Fruit fly (Drosophila melanogaster) whole organism, embryonic: Measurements from ENCODE around the gene Naxd.

Experiments
- Adf1 ChIP-seq: fragments of 200-800 bp; sonication (Bioruptor generic); IDR thresholded peaks from 2 replicates; pipeline ENCODE4 v1.3.6; 2022; ENCODE audit warnings: missing biosample characterization, missing genetic modification characterization
- Aef1 ChIP-seq: fragments of 200-800 bp; sonication (Bioruptor generic); IDR thresholded peaks from 3 replicates; pipeline ENCODE4 v1.3.6; 2022; ENCODE audit warnings: missing biosample characterization, missing genetic modification characterization
- Bteb2 ChIP-seq: fragments of 200-800 bp; sonication (Bioruptor generic); optimal IDR thresholded peaks from 2 replicates; lab custom pipeline; 2016; ENCODE audit warnings: missing biosample characterization, missing genetic modification characterization
- CG10147 ChIP-seq: fragments of 200-800 bp; sonication (Bioruptor generic); optimal IDR thresholded peaks from 2 replicates; lab custom pipeline; 2019; ENCODE audit warnings: missing biosample characterization, mild to moderate bottlenecking, missing genetic modification characterization, moderate library complexity
- CG12391 ChIP-seq: fragments of 200-800 bp; sonication (Bioruptor generic); optimal IDR thresholded peaks from 3 replicates; lab custom pipeline; 2018; ENCODE audit warnings: missing biosample characterization, mild to moderate bottlenecking, missing genetic modification characterization, moderate library complexity
- CG13424 ChIP-seq: fragments of 200-800 bp; sonication (Bioruptor generic); optimal IDR thresholded peaks from 2 replicates; lab custom pipeline; 2019; ENCODE audit warnings: missing biosample characterization, mild to moderate bottlenecking, missing genetic modification characterization, moderate library complexity
- CG13775 ChIP-seq: fragments of 200-800 bp; sonication (Bioruptor generic); optimal IDR thresholded peaks from 3 replicates; lab custom pipeline; 2017; ENCODE audit warnings: missing biosample characterization, mild to moderate bottlenecking, missing genetic modification characterization
- CG13894 ChIP-seq: fragments of 200-800 bp; sonication (Bioruptor generic); optimal IDR thresholded peaks from 3 replicates; lab custom pipeline; 2018; ENCODE audit warnings: missing biosample characterization, mild to moderate bottlenecking, missing genetic modification characterization, moderate library complexity
- CG15601 ChIP-seq: fragments of 200-800 bp; sonication (Bioruptor generic); optimal IDR thresholded peaks from 3 replicates; lab custom pipeline; 2019; ENCODE audit warnings: missing biosample characterization, mild to moderate bottlenecking, missing genetic modification characterization, moderate library complexity
- CG1603 ChIP-seq: fragments of 200-800 bp; sonication (Bioruptor generic); optimal IDR thresholded peaks from 2 replicates; lab custom pipeline; 2019; ENCODE audit warnings: missing biosample characterization, mild to moderate bottlenecking, missing genetic modification characterization, moderate library complexity
- CG17361 ChIP-seq: fragments of 200-800 bp; sonication (Bioruptor generic); IDR thresholded peaks from 3 replicates; pipeline ENCODE4 v1.3.6; 2022; ENCODE audit warnings: missing biosample characterization, missing genetic modification characterization
- CG2875 ChIP-seq: fragments of 200-800 bp; sonication (Bioruptor generic); optimal IDR thresholded peaks from 2 replicates; lab custom pipeline; 2017; ENCODE audit warnings: missing biosample characterization, mild to moderate bottlenecking, missing genetic modification characterization, missing genetic modification reagents
- CG4282 ChIP-seq: fragments of 200-800 bp; sonication (Bioruptor generic); optimal IDR thresholded peaks from 2 replicates; lab custom pipeline; 2016; ENCODE audit warnings: missing biosample characterization, missing genetic modification characterization
- CG4617 ChIP-seq: fragments of 200-800 bp; sonication (Bioruptor generic); optimal IDR thresholded peaks from 3 replicates; lab custom pipeline; 2016; ENCODE audit warnings: missing biosample characterization, missing genetic modification characterization, borderline replicate concordance
- CG5180 ChIP-seq: fragments of 200-800 bp; sonication (Bioruptor generic); optimal IDR thresholded peaks from 3 replicates; lab custom pipeline; 2017; ENCODE audit warnings: missing biosample characterization, missing genetic modification characterization, mild to moderate bottlenecking, moderate library complexity, missing genetic modification reagents
- CG8281 ChIP-seq: fragments of 200-800 bp; sonication (Bioruptor generic); optimal IDR thresholded peaks from 2 replicates; lab custom pipeline; 2018; ENCODE audit warnings: missing biosample characterization, mild to moderate bottlenecking, missing genetic modification characterization, moderate library complexity
- CG8944 ChIP-seq: fragments of 200-800 bp; sonication (Bioruptor generic); optimal IDR thresholded peaks from 3 replicates; lab custom pipeline; 2016; ENCODE audit warnings: missing biosample characterization, missing genetic modification characterization
- CG9876 ChIP-seq: fragments of 200-800 bp; sonication (Bioruptor generic); optimal IDR thresholded peaks from 2 replicates; lab custom pipeline; 2016; ENCODE audit warnings: missing biosample characterization, missing genetic modification characterization
- CoRest ChIP-seq: fragments of 200-800 bp; sonication (Bioruptor generic); optimal IDR thresholded peaks from 3 replicates; lab custom pipeline; 2018; ENCODE audit warnings: missing biosample characterization, mild to moderate bottlenecking, missing genetic modification characterization, moderate library complexity
- Doc2 ChIP-seq: fragments of 200-800 bp; sonication (Bioruptor generic); IDR thresholded peaks from 2 replicates; pipeline ENCODE4 v1.3.6; 2022; ENCODE audit warnings: missing biosample characterization, missing genetic modification characterization
- Gug ChIP-seq: fragments of 200-800 bp; sonication (Bioruptor generic); IDR thresholded peaks from 4 replicates; pipeline ENCODE4 v1.3.6; 2022; ENCODE audit warnings: missing biosample characterization, missing genetic modification characterization
- H15 ChIP-seq: fragments of 200-800 bp; sonication (Bioruptor generic); IDR thresholded peaks from 3 replicates; pipeline ENCODE4 v1.3.6; 2022; ENCODE audit warnings: missing biosample characterization, missing genetic modification characterization
- Hmr ChIP-seq: fragments of 200-800 bp; sonication (Bioruptor generic); optimal IDR thresholded peaks from 3 replicates; lab custom pipeline; 2017; ENCODE audit warnings: mild to moderate bottlenecking, missing biosample characterization, missing genetic modification reagents, missing genetic modification characterization
- Lhr ChIP-seq: fragments of 200-800 bp; sonication (Bioruptor generic); optimal IDR thresholded peaks from 3 replicates; lab custom pipeline; 2017; ENCODE audit warnings: mild to moderate bottlenecking, missing biosample characterization, missing genetic modification reagents, missing genetic modification characterization
- Max ChIP-seq: fragments of 200-800 bp; sonication (Bioruptor generic); optimal IDR thresholded peaks from 2 replicates; lab custom pipeline; 2016; ENCODE audit warnings: missing biosample characterization, mild to moderate bottlenecking, missing genetic modification characterization
- Meics ChIP-seq: fragments of 200-800 bp; sonication (Bioruptor generic); optimal IDR thresholded peaks from 2 replicates; lab custom pipeline; 2017; ENCODE audit warnings: missing biosample characterization, mild to moderate bottlenecking, missing genetic modification characterization
- Mes4 ChIP-seq: fragments of 200-800 bp; sonication (Bioruptor generic); optimal IDR thresholded peaks from 2 replicates; lab custom pipeline; 2016; ENCODE audit warnings: missing biosample characterization, missing genetic modification characterization
- Oli ChIP-seq: fragments of 200-800 bp; sonication (Bioruptor generic); optimal IDR thresholded peaks from 2 replicates; lab custom pipeline; 2018; ENCODE audit warnings: missing biosample characterization, mild to moderate bottlenecking, missing genetic modification characterization, moderate library complexity
- bcd ChIP-seq: fragments of 200-800 bp; sonication (Bioruptor generic); optimal IDR thresholded peaks from 2 replicates; lab custom pipeline; 2017; ENCODE audit warnings: missing biosample characterization, mild to moderate bottlenecking, missing genetic modification characterization
- cad ChIP-seq: fragments of >200 bp; optimal IDR thresholded peaks from 2 replicates; lab custom pipeline; 2017; ENCODE audit warnings: missing biosample characterization, missing genetic modification characterization
- chif ChIP-seq, 2 experiments: fragments of 200-800 bp; sonication (Bioruptor generic); optimal IDR thresholded peaks; 3 replicates each; lab custom pipeline; 2016; ENCODE audit warnings: missing biosample characterization in 2 of 2, missing genetic modification characterization in 2 of 2
- dpn ChIP-seq, 2 experiments: fragments of 200-800 bp; sonication (Bioruptor generic); optimal IDR thresholded peaks; 3 replicates each; lab custom pipeline; 2016; ENCODE audit warnings: missing biosample characterization in 2 of 2, missing genetic modification characterization in 2 of 2
- eyg ChIP-seq: fragments of 200-800 bp; sonication (Bioruptor generic); optimal IDR thresholded peaks from 3 replicates; lab custom pipeline; 2016; ENCODE audit warnings: missing biosample characterization, missing genetic modification characterization
- fd102C ChIP-seq: fragments of 200-800 bp; sonication (Bioruptor generic); optimal IDR thresholded peaks from 2 replicates; lab custom pipeline; 2018; ENCODE audit warnings: missing biosample characterization, mild to moderate bottlenecking, missing genetic modification characterization, moderate library complexity
- gcm ChIP-seq: fragments of 200-800 bp; sonication (Bioruptor generic); optimal IDR thresholded peaks from 2 replicates; lab custom pipeline; 2019; ENCODE audit warnings: missing biosample characterization, mild to moderate bottlenecking, missing genetic modification characterization, moderate library complexity
- gfzf ChIP-seq: fragments of 200-800 bp; sonication (Bioruptor generic); optimal IDR thresholded peaks from 2 replicates; lab custom pipeline; 2016; ENCODE audit warnings: missing biosample characterization, mild to moderate bottlenecking, missing genetic modification characterization, moderate library complexity
- hkb ChIP-seq, 2 experiments: fragments of 200-800 bp in 1 of 2; fragments of >200 bp in 1 of 2; sonication (Bioruptor generic) in 1 of 2; IDR thresholded peaks in 1 of 2; optimal IDR thresholded peaks in 1 of 2; 2 replicates each; pipeline versions ENCODE4 v1.3.6 to Lab custom; 2017 to 2022; ENCODE audit warnings: missing biosample characterization in 1 of 2, missing genetic modification characterization in 1 of 2
- jigr1 ChIP-seq: fragments of 200-800 bp; sonication (Bioruptor generic); IDR thresholded peaks from 3 replicates; pipeline ENCODE4 v1.3.6; 2022; ENCODE audit warnings: missing biosample characterization, missing genetic modification characterization
- knrl ChIP-seq: fragments of 200-800 bp; sonication (Bioruptor generic); IDR thresholded peaks from 3 replicates; pipeline ENCODE4 v1.3.6; 2022; ENCODE audit warnings: missing biosample characterization, missing genetic modification characterization; ENCODE audit not compliant: partially characterized antibody
- otp ChIP-seq: fragments of 200-800 bp; sonication (Bioruptor generic); IDR thresholded peaks from 3 replicates; pipeline ENCODE4, ENCODE4 v1.3.6; 2022; ENCODE audit warnings: missing biosample characterization, missing genetic modification characterization
- pros ChIP-seq: fragments of 200-800 bp; sonication (Bioruptor generic); optimal IDR thresholded peaks from 3 replicates; lab custom pipeline; 2019; ENCODE audit warnings: missing biosample characterization, mild to moderate bottlenecking, missing genetic modification characterization, moderate library complexity
- sug ChIP-seq: fragments of 200-800 bp; optimal IDR thresholded peaks from 2 replicates; lab custom pipeline; 2019; ENCODE audit warnings: missing biosample characterization, mild to moderate bottlenecking, missing genetic modification characterization, moderate library complexity
- tio ChIP-seq: fragments of 200-800 bp; sonication (Bioruptor generic); optimal IDR thresholded peaks from 2 replicates; lab custom pipeline; 2017; ENCODE audit warnings: missing biosample characterization, missing genetic modification characterization, inconsistent platforms
- tna ChIP-seq: fragments of 200-800 bp; sonication (Bioruptor generic); IDR thresholded peaks from 2 replicates; pipeline ENCODE4 v1.3.6; 2022; ENCODE audit warnings: missing biosample characterization, missing genetic modification characterization; ENCODE audit not compliant: partially characterized antibody
- trem ChIP-seq: fragments of 200-800 bp; optimal IDR thresholded peaks from 3 replicates; lab custom pipeline; 2019; ENCODE audit warnings: missing biosample characterization, mild to moderate bottlenecking, missing genetic modification characterization, moderate library complexity
- usp ChIP-seq: fragments of >200 bp; optimal IDR thresholded peaks from 2 replicates; lab custom pipeline; 2017; ENCODE audit warnings: missing biosample characterization, missing genetic modification characterization
- zf30C ChIP-seq: fragments of 200-800 bp; sonication (Bioruptor generic); optimal IDR thresholded peaks from 3 replicates; lab custom pipeline; 2018; ENCODE audit warnings: missing biosample characterization, mild to moderate bottlenecking, missing genetic modification characterization

Gene Naxd

dm6 chr3L:19140084-19141011 is 42.8 kb upstream of the Naxd start (continued):
- TF ChIP-seq Max (GFP tag; lab: Kevin White, UChicago) = no peak
- TF ChIP-seq tio (GFP tag; lab: Kevin White, UChicago) = no peak
- no peak for TF ChIP-seq pros (GFP tag; lab: Kevin White, UChicago)
- peak; percentile 62 for TF ChIP-seq CG13894 (tag; lab: Kevin White, UChicago)
- TF ChIP-seq CG2875 (GFP tag; lab: Kevin White, UChicago) = no peak
- TF ChIP-seq trem (tag; lab: Kevin White, UChicago) = peak; percentile 52
- TF ChIP-seq hkb (optimal IDR thresholded peaks at IDR 0.05; lab: Kevin White, UChicago) = peak; percentile 87
- no peak for TF ChIP-seq hkb (GFP tag; IDR thresholded peaks at IDR 0.05; lab: Robert Waterston, UW)
- no peak for TF ChIP-seq zf30C (GFP tag; lab: Kevin White, UChicago)
- TF ChIP-seq CG9876 (GFP tag; lab: Kevin White, UChicago) = peak; percentile 29
- peak; percentile 58; the same call in 2 of the 3 replicates for TF ChIP-seq knrl (GFP tag; lab: Robert Waterston, UW)
- no peak for TF ChIP-seq CG5180 (GFP tag; lab: Kevin White, UChicago)
- TF ChIP-seq tna = no peak
- no peak for TF ChIP-seq Oli (tag; lab: Kevin White, UChicago)
- TF ChIP-seq cad (GFP tag; lab: Kevin White, UChicago) = no peak
- no peak for TF ChIP-seq Aef1 (GFP tag; lab: Robert Waterston, UW)
- TF ChIP-seq Hmr (GFP tag; lab: Kevin White, UChicago) = peak; percentile 64
- no peak for TF ChIP-seq CG13775
- TF ChIP-seq Bteb2 (GFP tag; lab: Kevin White, UChicago) = no peak
- TF ChIP-seq CG1603 (tag; lab: Kevin White, UChicago) = peak; percentile 31
- TF ChIP-seq H15 (GFP tag; lab: Robert Waterston, UW) = no peak
- TF ChIP-seq CoRest (tag; lab: Kevin White, UChicago) = peak; percentile 47
- TF ChIP-seq Meics (GFP tag; lab: Kevin White, UChicago) = no peak
- no peak for TF ChIP-seq otp (GFP tag; lab: Robert Waterston, UW)
- peak; percentile 22 for TF ChIP-seq CG12391 (tag; lab: Kevin White, UChicago)
- TF ChIP-seq sug (tag; lab: Kevin White, UChicago) = peak; percentile 18
- peak in 1 of 2 experiments; percentile 3 for TF ChIP-seq dpn (GFP tag; optimal IDR thresholded peaks at IDR 0.05; lab: Kevin White, UChicago)
- no peak for TF ChIP-seq usp (GFP tag; lab: Kevin White, UChicago)
- TF ChIP-seq gcm (GFP tag; lab: Kevin White, UChicago) = no peak
- TF ChIP-seq Mes4 = no peak
- TF ChIP-seq jigr1 (GFP tag; lab: Robert Waterston, UW) = no peak
- TF ChIP-seq chif (GFP tag; optimal IDR thresholded peaks at IDR 0.05; lab: Kevin White, UChicago) = peak in 1 of 2 experiments; percentile 10
- no peak for TF ChIP-seq eyg
- TF ChIP-seq bcd = peak; percentile 88
- TF ChIP-seq Gug (GFP tag; lab: Robert Waterston, UW) = no peak
- peak; percentile 16 for TF ChIP-seq CG15601 (tag; lab: Kevin White, UChicago)
- TF ChIP-seq CG13424 (tag; lab: Kevin White, UChicago) = no peak
- peak; percentile 18 for TF ChIP-seq CG4282
- TF ChIP-seq fd102C (GFP tag; lab: Kevin White, UChicago) = no peak
- TF ChIP-seq Lhr (GFP tag; lab: Kevin White, UChicago) = peak; percentile 95
- no peak for TF ChIP-seq CG8281 (tag; lab: Kevin White, UChicago)
- TF ChIP-seq CG8944 (GFP tag; lab: Kevin White, UChicago) = no peak
- TF ChIP-seq CG4617 (GFP tag; lab: Kevin White, UChicago) = no peak
- peak; percentile 66 for TF ChIP-seq gfzf
- no peak for TF ChIP-seq CG10147
- no peak for TF ChIP-seq Adf1
- TF ChIP-seq CG17361 (GFP tag; lab: Robert Waterston, UW) = 0 out of 3 replicates have a peak, but pooled peaks have one; percentile 7
- no peak for TF ChIP-seq Doc2 (GFP tag; lab: Robert Waterston, UW)
